Worm (Caenorhabditis elegans) whole organism, early embryonic: ENCODE data around the gene F21A3.4.

ENCODE experiments used
- F13C5.2 ChIP-seq: sonication (generic microtip); optimal IDR thresholded peaks from 2 replicates; lab custom pipeline; 2017; ENCODE audit warnings: mild to moderate bottlenecking, missing genetic modification characterization, inconsistent platforms, missing compliant biosample characterization
- ama-1 ChIP-seq: fragments of 150-350 bp; optimal IDR thresholded peaks from 2 replicates; lab custom pipeline; 2014
- ceh-13 ChIP-seq: fragments of 200-800 bp; sonication (Bioruptor generic); optimal IDR thresholded peaks from 2 replicates; lab custom pipeline; 2018; ENCODE audit warnings: mild to moderate bottlenecking, missing genetic modification characterization, missing compliant biosample characterization
- ets-7 ChIP-seq: sonication (generic microtip); optimal IDR thresholded peaks from 2 replicates; lab custom pipeline; 2016; ENCODE audit warnings: missing genotype, missing genetic modification characterization, missing compliant biosample characterization
- flt-1 ChIP-seq: fragments of 200-800 bp; sonication (Bioruptor generic); IDR thresholded peaks from 2 replicates; pipeline ENCODE4 v1.3.6; 2022; ENCODE audit warnings: missing genetic modification characterization, missing compliant biosample characterization
- hmg-4 ChIP-seq: fragments of 200-800 bp; sonication (Bioruptor generic); optimal IDR thresholded peaks from 2 replicates; lab custom pipeline; 2018; ENCODE audit warnings: mild to moderate bottlenecking, missing genetic modification characterization, missing compliant biosample characterization
- pes-1 ChIP-seq: fragments of 200-800 bp; sonication (Bioruptor generic); IDR thresholded peaks from 2 replicates; pipeline ENCODE4 v1.3.6; 2022; ENCODE audit warnings: missing genetic modification reagents, missing genetic modification characterization, missing compliant biosample characterization
- tbx-11 ChIP-seq: fragments of 200-800 bp; sonication (Bioruptor generic); IDR thresholded peaks from 2 replicates; pipeline ENCODE4 v1.3.6; 2022; ENCODE audit warnings: missing genetic modification characterization, missing compliant biosample characterization

ce11 chrV:15577395-15577896, 41.0 kb downstream of the F21A3.4 start, which contains the start of gene atx-3:
- TF ChIP-seq ets-7 (tag; lab: Kevin White, UChicago) (no peak), F13C5.2 (tag; lab: Kevin White, UChicago) (no peak), pes-1 (no peak), ama-1 (no peak), flt-1 (GFP tag; lab: Robert Waterston, UW) (no peak), hmg-4 (no peak), tbx-11 (GFP tag; lab: Robert Waterston, UW) (no peak), ceh-13 (GFP tag; lab: Kevin White, UChicago) (no peak)
